Worm (Caenorhabditis elegans): ENCODE measurements around the gene sdz-26.

DNA sequence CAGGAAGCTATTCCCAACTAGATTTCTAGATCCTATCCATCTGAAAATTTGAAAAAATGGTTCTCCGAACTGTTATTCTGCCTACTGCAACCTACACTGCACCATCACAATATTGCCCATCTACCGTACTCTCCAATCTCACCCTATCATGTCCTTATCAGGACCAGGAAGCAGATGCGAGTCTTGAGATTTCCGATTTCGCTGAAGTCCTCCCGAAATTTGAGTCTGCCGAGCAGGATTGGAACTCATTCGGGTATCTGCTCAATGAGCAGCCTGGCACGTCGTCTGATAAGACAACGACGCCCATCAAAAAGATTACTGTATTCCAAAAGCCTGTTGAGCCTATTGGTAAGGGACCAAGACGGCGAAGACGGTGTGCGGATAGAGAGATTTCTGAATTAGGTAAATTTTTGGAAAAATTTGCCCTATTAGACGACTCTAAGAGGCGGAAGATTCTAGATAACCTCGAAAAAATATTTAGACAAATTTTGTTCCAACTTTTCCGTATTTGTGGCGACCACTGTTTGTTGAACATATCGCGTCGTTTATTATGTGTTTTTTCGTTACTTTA, 24.0 kb downstream of the sdz-26 start:
- no peak for TF ChIP-seq pqm-1 (tag; optimal IDR thresholded peaks at IDR 0.05)
- no peak for TF ChIP-seq nhr-237 (tag; optimal IDR thresholded peaks at IDR 0.05)
- no peak for TF ChIP-seq unc-62 (GFP tag; optimal IDR thresholded peaks at IDR 0.05)

All from whole organism, L1 larva.